Fruit fly (Drosophila melanogaster) ovary, adult (tissue): Measurements from ENCODE around the gene CG46507.
"Not testable (repeated sequence)": the region's sequence is repeated elsewhere in the genome, so short reads cannot be mapped to it uniquely, and the experiment has no call there.

ENCODE experiments used
- CG17801 ChIP-seq: fragments of 200-800 bp; optimal IDR thresholded peaks from 2 replicates; lab custom pipeline; 2019; ENCODE audit warnings: missing biosample characterization, mild to moderate bottlenecking, missing genetic modification characterization, moderate library complexity; ENCODE audit not compliant: partially characterized antibody

The CG46507 gene

dm6 chrX:22162623-22163022, at the start of gene CG46507:
Gene CG46507, plus strand, starts transcription at chrX:22162923.
- TF ChIP-seq CG17801 (GFP tag; lab: Kevin White, UChicago), result not testable (repeated sequence)

dm6 chrX:22142758-22143157, 20.0 kb upstream of the CG46507 start, which contains the start of gene CG40813:
Gene CG40813, plus strand, starts transcription at chrX:22143058.
- TF ChIP-seq CG17801 (GFP tag; lab: Kevin White, UChicago), result not testable (repeated sequence)

dm6 chrX:22147489-22147888, 15.2 kb upstream of the CG46507 start, which contains the start of gene CG46504:
Gene CG46504, plus strand, starts transcription at chrX:22147789.
- not testable (repeated sequence) for TF ChIP-seq CG17801 (GFP tag; lab: Kevin White, UChicago)

- not testable (repeated sequence) for TF ChIP-seq CG17801 (GFP tag; lab: Kevin White, UChicago)
Observed at dm6 chrX:22152542-22152941, 10.2 kb upstream of the CG46507 start, which contains the start of gene CG46505. Gene CG46505, plus strand, starts transcription at chrX:22152842.

- not testable (repeated sequence) for TF ChIP-seq CG17801 (GFP tag; lab: Kevin White, UChicago)
Observed at dm6 chrX:22157587-22157986, 5.1 kb upstream of the CG46507 start, which contains the start of gene CG46506. Gene CG46506, plus strand, starts transcription at chrX:22157887.

dm6 chrX:22167355-22167754, 4.6 kb downstream of the CG46507 start, which contains the start of gene CG46508:
Gene CG46508, plus strand, starts transcription at chrX:22167655.
- not testable (repeated sequence) for TF ChIP-seq CG17801 (GFP tag; lab: Kevin White, UChicago)

dm6 chrX:22172341-22172740, 9.6 kb downstream of the CG46507 start, which contains the start of gene CG46509:
Gene CG46509, plus strand, starts transcription at chrX:22172641.
- not testable (repeated sequence) for TF ChIP-seq CG17801 (GFP tag; lab: Kevin White, UChicago)

- TF ChIP-seq CG17801 (GFP tag; lab: Kevin White, UChicago), result not testable (repeated sequence)
Observed at dm6 chrX:22177205-22177604, 14.5 kb downstream of the CG46507 start, which contains the start of gene CG46510. Gene CG46510, plus strand, starts transcription at chrX:22177505.

- not testable (repeated sequence) for TF ChIP-seq CG17801 (GFP tag; lab: Kevin White, UChicago)
Observed at dm6 chrX:22182193-22182592, 19.5 kb downstream of the CG46507 start, which contains the start of gene CG46511. Gene CG46511, plus strand, starts transcription at chrX:22182493.

- not testable (repeated sequence) for TF ChIP-seq CG17801 (GFP tag; lab: Kevin White, UChicago)
Observed at dm6 chrX:22187070-22187469, 24.3 kb downstream of the CG46507 start, which contains the start of gene CG46512. Gene CG46512, plus strand, starts transcription at chrX:22187370.

dm6 chrX:22191973-22192372, 29.2 kb downstream of the CG46507 start, which contains the start of gene CG46513:
Gene CG46513, plus strand, starts transcription at chrX:22192273.
- TF ChIP-seq CG17801 (GFP tag; lab: Kevin White, UChicago), result not testable (repeated sequence)

- TF ChIP-seq CG17801 (GFP tag; lab: Kevin White, UChicago), result not testable (repeated sequence)
Observed at dm6 chrX:22196874-22197273, 34.2 kb downstream of the CG46507 start, which contains the start of gene CG46514. Gene CG46514, plus strand, starts transcription at chrX:22197174.

- TF ChIP-seq CG17801 (GFP tag; lab: Kevin White, UChicago), result not testable (repeated sequence)
Observed at dm6 chrX:22201883-22202282, 39.2 kb downstream of the CG46507 start, which contains the start of gene CG46515. Gene CG46515, plus strand, starts transcription at chrX:22202183.

dm6 chrX:22212028-22212427, 49.3 kb downstream of the CG46507 start, which contains the start of gene CG46516:
Gene CG46516, plus strand, starts transcription at chrX:22212328.
- TF ChIP-seq CG17801 (GFP tag; lab: Kevin White, UChicago), result not testable (repeated sequence)
